Worm (Caenorhabditis elegans) whole organism, late embryonic: ENCODE data around the gene enri-2.

Experiments
- C08G9.2 ChIP-seq: sonication (generic microtip); optimal IDR thresholded peaks from 2 replicates; lab custom pipeline; 2016; ENCODE audit warnings: mild to moderate bottlenecking, missing genetic modification characterization, moderate library complexity, missing compliant biosample characterization
- T23F11.4 ChIP-seq: fragments of 200-800 bp; sonication (Bioruptor generic); optimal IDR thresholded peaks from 2 replicates; lab custom pipeline; 2018; ENCODE audit warnings: mild to moderate bottlenecking, missing genetic modification characterization, missing compliant biosample characterization
- Y22D7AL.16 ChIP-seq: sonication (generic microtip); optimal IDR thresholded peaks from 2 replicates; lab custom pipeline; 2016; ENCODE audit warnings: missing genetic modification characterization, missing compliant biosample characterization
- ama-1 ChIP-seq: fragments of 150-350 bp; optimal IDR thresholded peaks from 2 replicates; lab custom pipeline; 2014
- ceh-14 ChIP-seq: sonication (generic microtip); optimal IDR thresholded peaks from 2 replicates; lab custom pipeline; 2016; ENCODE audit warnings: missing genotype, missing genetic modification characterization, missing compliant biosample characterization
- ceh-18 ChIP-seq: sonication (generic microtip); optimal IDR thresholded peaks from 2 replicates; lab custom pipeline; 2016; ENCODE audit warnings: missing genetic modification characterization, missing compliant biosample characterization
- ceh-2 ChIP-seq: sonication (generic microtip); optimal IDR thresholded peaks from 2 replicates; lab custom pipeline; 2016; ENCODE audit warnings: missing genotype, missing genetic modification characterization, missing compliant biosample characterization
- ceh-31 ChIP-seq: sonication (generic microtip); optimal IDR thresholded peaks from 2 replicates; lab custom pipeline; 2016; ENCODE audit warnings: missing genetic modification characterization, missing compliant biosample characterization
- ceh-45 ChIP-seq: fragments of 200-800 bp; sonication (Bioruptor generic); IDR thresholded peaks from 2 replicates; pipeline ENCODE4 v1.3.6; 2022; ENCODE audit warnings: missing genetic modification reagents, missing genetic modification characterization, missing compliant biosample characterization
- ceh-48 ChIP-seq: sonication (generic microtip); optimal IDR thresholded peaks from 2 replicates; lab custom pipeline; 2016; ENCODE audit warnings: missing genetic modification characterization, inconsistent platforms, missing compliant biosample characterization
- ceh-6 ChIP-seq: fragments of 200-800 bp; sonication (Bioruptor generic); optimal IDR thresholded peaks from 2 replicates; lab custom pipeline; 2018; ENCODE audit warnings: mild to moderate bottlenecking, missing genetic modification characterization, missing compliant biosample characterization
- dmd-4 ChIP-seq: sonication (generic microtip); optimal IDR thresholded peaks from 2 replicates; lab custom pipeline; 2016; ENCODE audit warnings: borderline replicate concordance, missing genetic modification characterization, missing compliant biosample characterization
- dve-1 ChIP-seq: sonication (generic microtip); optimal IDR thresholded peaks from 2 replicates; lab custom pipeline; 2017; ENCODE audit warnings: antibody characterized with exemption, mild to moderate bottlenecking, missing genetic modification characterization, missing compliant biosample characterization
- elt-2 ChIP-seq: sonication (generic microtip); optimal IDR thresholded peaks from 2 replicates; lab custom pipeline; 2016; ENCODE audit warnings: missing genetic modification reagents, missing genetic modification characterization, missing compliant biosample characterization
- elt-4 ChIP-seq: sonication (generic microtip); optimal IDR thresholded peaks from 2 replicates; lab custom pipeline; 2016; ENCODE audit warnings: missing genetic modification characterization, missing compliant biosample characterization
- fkh-6 ChIP-seq: sonication (generic microtip); optimal IDR thresholded peaks from 2 replicates; lab custom pipeline; 2016; ENCODE audit warnings: missing genetic modification characterization, missing compliant biosample characterization
- hlh-30 ChIP-seq: sonication (generic microtip); optimal IDR thresholded peaks from 2 replicates; lab custom pipeline; 2017; ENCODE audit warnings: antibody characterized with exemption, missing genetic modification characterization, missing compliant biosample characterization; ENCODE audit not compliant: insufficient read depth
- hlh-6 ChIP-seq: sonication (generic microtip); optimal IDR thresholded peaks from 2 replicates; lab custom pipeline; 2016; ENCODE audit warnings: missing genotype, missing genetic modification characterization, missing compliant biosample characterization
- hlh-8 ChIP-seq: sonication (generic microtip); optimal IDR thresholded peaks from 2 replicates; lab custom pipeline; 2016; ENCODE audit warnings: missing genotype, missing genetic modification characterization, missing compliant biosample characterization
- lin-11 ChIP-seq: fragments of 200-800 bp; sonication (Bioruptor generic); optimal IDR thresholded peaks from 2 replicates; lab custom pipeline; 2018; ENCODE audit warnings: mild to moderate bottlenecking, missing genetic modification characterization, missing compliant biosample characterization
- nfya-1 ChIP-seq: sonication (generic microtip); optimal IDR thresholded peaks from 2 replicates; lab custom pipeline; 2017; ENCODE audit warnings: missing genetic modification characterization, mild to moderate bottlenecking, missing compliant biosample characterization, antibody characterized with exemption, moderate library complexity
- nhr-232 ChIP-seq: sonication (generic microtip); optimal IDR thresholded peaks from 2 replicates; lab custom pipeline; 2016; ENCODE audit warnings: missing genetic modification characterization, missing compliant biosample characterization
- pax-1 ChIP-seq: fragments of 150-350 bp; optimal IDR thresholded peaks from 2 replicates; lab custom pipeline; 2014; ENCODE audit warnings: missing biosample characterization, missing genetic modification characterization
- pha-2 ChIP-seq: sonication (generic microtip); optimal IDR thresholded peaks from 2 replicates; lab custom pipeline; 2017; ENCODE audit warnings: mild to moderate bottlenecking, missing genetic modification characterization, missing compliant biosample characterization
- pha-4 ChIP-seq: fragments of 150-350 bp; optimal IDR thresholded peaks from 2 replicates; lab custom pipeline; 2018; ENCODE audit warnings: missing biosample characterization, missing genetic modification reagents, missing genetic modification characterization
- pqm-1 ChIP-seq: sonication (generic microtip); optimal IDR thresholded peaks from 2 replicates; lab custom pipeline; 2016; ENCODE audit warnings: missing genetic modification characterization, missing compliant biosample characterization
- ref-2 ChIP-seq: sonication (generic microtip); optimal IDR thresholded peaks from 2 replicates; lab custom pipeline; 2016; ENCODE audit warnings: missing genetic modification characterization, missing compliant biosample characterization
- rnt-1 ChIP-seq: sonication (generic microtip); optimal IDR thresholded peaks from 2 replicates; lab custom pipeline; 2016; ENCODE audit warnings: missing genetic modification characterization, missing compliant biosample characterization
- sox-2 ChIP-seq: fragments of 200-800 bp; sonication (Bioruptor generic); IDR thresholded peaks from 2 replicates; pipeline ENCODE4 v1.3.6; 2022; ENCODE audit warnings: missing genetic modification reagents, missing genetic modification characterization, missing compliant biosample characterization
- sox-4 ChIP-seq: sonication (generic microtip); optimal IDR thresholded peaks from 2 replicates; lab custom pipeline; 2017; ENCODE audit warnings: mild to moderate bottlenecking, missing genetic modification characterization, inconsistent platforms, missing compliant biosample characterization
- tbx-2 ChIP-seq: sonication (generic microtip); optimal IDR thresholded peaks from 2 replicates; lab custom pipeline; 2016; ENCODE audit warnings: missing genetic modification characterization, missing compliant biosample characterization
- tbx-7 ChIP-seq: sonication (generic microtip); optimal IDR thresholded peaks from 2 replicates; lab custom pipeline; 2016; ENCODE audit warnings: missing genotype, missing genetic modification characterization, missing compliant biosample characterization
- unc-42 ChIP-seq: sonication (generic microtip); optimal IDR thresholded peaks from 2 replicates; lab custom pipeline; 2016; ENCODE audit warnings: missing genotype, missing genetic modification characterization, missing compliant biosample characterization
- unc-55 ChIP-seq: sonication (generic microtip); optimal IDR thresholded peaks from 2 replicates; lab custom pipeline; 2017; ENCODE audit warnings: missing biosample characterization, missing genetic modification reagents, missing genetic modification characterization
- zip-5 ChIP-seq: sonication (generic microtip); optimal IDR thresholded peaks from 2 replicates; lab custom pipeline; 2016; ENCODE audit warnings: missing genetic modification characterization, missing compliant biosample characterization

Gene enri-2

DNA sequence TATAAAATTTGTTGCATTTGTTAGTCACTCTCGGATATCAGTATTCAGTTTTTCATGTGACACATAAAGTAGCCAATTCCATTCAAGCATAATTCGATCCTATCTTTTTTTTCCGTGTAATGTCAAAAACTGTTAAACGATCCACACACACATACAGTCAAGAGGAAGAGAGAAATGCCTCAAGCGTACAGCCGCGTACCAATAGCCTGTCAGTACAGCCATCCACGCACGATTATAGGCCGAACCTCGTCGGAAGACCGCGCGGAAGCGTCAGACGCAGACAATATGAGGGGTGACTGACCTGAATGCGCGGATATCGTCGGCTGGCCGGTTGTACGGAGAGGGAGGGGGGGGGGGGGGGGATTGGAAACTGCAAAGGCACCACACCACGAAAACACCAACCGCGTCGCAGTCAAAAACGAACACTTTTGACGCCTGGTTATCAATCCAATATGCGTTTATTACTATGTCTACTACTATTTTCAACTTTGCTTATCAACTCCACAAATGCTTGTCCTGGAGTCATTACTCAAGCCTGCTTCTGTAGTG is 32.0 kb downstream of the enri-2 start, which contains the start of gene let-4:
TSS of gene let-4 (plus strand) at position 357 of the 549 bp plus-strand sequence.
- TF ChIP-seq nfya-1 (tag; lab: Kevin White, UChicago) (peak; percentile 23), sox-4 (tag; lab: Kevin White, UChicago) (no peak)

DNA sequence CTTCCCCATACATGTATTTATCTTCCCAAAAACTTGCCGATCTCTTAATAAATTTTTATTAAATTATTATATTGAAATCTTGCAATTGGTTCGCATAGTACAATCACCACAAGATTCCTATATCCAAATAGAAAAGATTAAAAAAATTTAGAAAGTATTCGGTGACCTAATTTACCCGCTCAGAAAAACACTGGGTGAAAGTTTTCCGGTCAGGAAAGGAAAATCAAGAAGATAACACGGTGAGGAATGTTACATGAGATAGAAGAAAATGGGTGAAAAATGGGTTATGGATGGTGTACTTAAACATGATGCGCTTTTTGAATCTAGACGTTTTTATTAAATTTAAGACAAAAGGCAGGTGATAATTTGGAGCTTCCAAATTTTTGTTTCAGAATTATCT is 35.2 kb downstream of the enri-2 start:
- TF ChIP-seq zip-5 = no peak
- TF ChIP-seq ceh-2 (tag; lab: Kevin White, UChicago) = no peak
- TF ChIP-seq Y22D7AL.16 (tag; lab: Kevin White, UChicago) = no peak
- TF ChIP-seq tbx-7 = no peak
- no peak for TF ChIP-seq nfya-1 (tag; lab: Kevin White, UChicago)

DNA sequence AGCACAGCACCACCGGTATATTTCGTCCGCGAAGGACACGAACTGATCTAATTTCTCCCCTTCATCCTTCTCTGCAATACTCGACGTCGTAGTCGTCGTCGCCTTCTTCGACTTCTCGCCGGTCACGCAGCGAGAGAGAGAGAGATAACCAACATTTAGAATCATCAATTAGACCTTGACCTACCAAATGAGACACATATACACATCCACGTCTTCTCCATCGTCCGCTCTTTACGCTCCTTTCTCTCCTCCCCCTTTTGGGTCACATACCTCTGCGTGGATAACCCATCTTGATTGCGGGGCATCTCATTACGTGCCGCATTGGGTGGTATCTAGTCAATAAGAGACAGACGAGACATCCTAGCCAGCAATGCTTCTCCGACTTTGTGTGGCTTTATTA is 35.8 kb downstream of the enri-2 start, which contains the start of gene sym-1:
TSS of gene sym-1 (plus strand) at position 194 of the 400 bp plus-strand sequence.
- no peak for TF ChIP-seq hlh-6 (tag; lab: Kevin White, UChicago)
- peak; percentile 56 for TF ChIP-seq ref-2
- TF ChIP-seq ama-1 (lab: Kevin White, UChicago) = no peak
- TF ChIP-seq ceh-2 (tag; lab: Kevin White, UChicago) = peak; percentile 14
- peak; percentile 45 for TF ChIP-seq rnt-1 (tag; lab: Kevin White, UChicago)
- TF ChIP-seq, all 69 proteins: peak for 3

DNA sequence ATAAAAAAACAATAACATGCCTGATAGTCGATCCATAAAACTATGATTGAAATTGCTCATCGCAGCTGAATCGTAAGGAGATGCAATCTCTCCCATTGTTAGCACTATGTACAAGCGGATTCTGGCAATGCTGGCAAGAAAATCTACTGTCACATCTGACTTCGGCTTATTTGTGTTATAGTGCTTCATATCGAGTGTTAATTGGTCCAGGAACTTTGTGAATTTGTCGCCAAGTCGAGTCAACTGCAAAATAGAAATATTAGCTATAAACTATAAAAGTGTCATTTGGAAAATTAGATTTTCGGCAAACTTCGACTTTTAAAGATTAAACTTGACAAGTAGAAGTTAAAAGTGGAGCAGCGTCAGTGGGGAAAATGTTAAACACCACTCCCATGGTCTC is 38.7 kb downstream of the enri-2 start:
- TF ChIP-seq rnt-1 (tag; lab: Kevin White, UChicago) (no peak), hlh-30 (tag; lab: Kevin White, UChicago) (no peak), hlh-6 (tag; lab: Kevin White, UChicago) (no peak)

DNA sequence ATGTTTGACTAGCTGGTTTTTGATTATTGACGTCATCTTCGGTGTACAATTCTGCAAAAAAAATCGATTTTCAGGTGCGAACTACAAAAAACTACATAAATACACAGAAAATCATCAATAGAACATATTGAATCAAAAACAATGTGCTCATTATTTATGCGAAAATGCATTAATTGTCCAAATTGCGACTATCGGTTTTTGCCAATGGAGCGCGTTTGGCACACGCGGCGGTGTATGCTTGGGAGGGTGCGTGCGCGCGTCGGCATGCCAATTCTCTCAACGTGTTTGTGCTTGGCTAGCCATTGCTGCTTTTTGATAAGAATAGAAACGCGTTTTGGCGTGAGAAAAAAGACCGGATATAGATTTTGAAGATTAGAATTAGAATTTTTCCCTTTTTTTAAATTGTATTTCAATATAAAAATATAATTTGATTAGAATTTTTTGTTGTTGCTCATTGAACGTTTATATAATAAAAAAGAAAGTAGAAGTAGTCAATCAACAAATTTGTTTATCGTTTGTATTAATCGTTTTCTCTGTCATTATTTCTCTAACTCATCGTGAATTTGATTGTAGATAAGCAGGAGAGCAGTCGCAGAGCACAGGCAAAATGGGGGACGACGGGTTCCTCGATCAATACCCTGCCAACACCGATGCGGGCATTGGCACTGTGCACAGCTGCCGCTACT is 43.6 kb downstream of the enri-2 start, which contains the start of the genes C44H4.4 and tap-1:
TSS of gene C44H4.4 (minus strand) at position 51 of the 686 bp plus-strand sequence.
TSS of gene tap-1 (plus strand) at position 574 of the 686 bp plus-strand sequence.
- TF ChIP-seq tbx-2 (tag; lab: Kevin White, UChicago) (no peak), ceh-14 (peak; percentile 40), T23F11.4 (GFP tag; lab: Kevin White, UChicago) (no peak), ceh-31 (peak; percentile 56), elt-2 (peak; percentile 30), nhr-232 (tag; lab: Kevin White, UChicago) (no peak), ceh-48 (tag; lab: Kevin White, UChicago) (peak; percentile 77), unc-42 (tag; lab: Kevin White, UChicago) (peak; percentile 87), nfya-1 (tag; lab: Kevin White, UChicago) (peak; percentile 29)
- TF ChIP-seq, all 69 proteins: peak for 6

DNA sequence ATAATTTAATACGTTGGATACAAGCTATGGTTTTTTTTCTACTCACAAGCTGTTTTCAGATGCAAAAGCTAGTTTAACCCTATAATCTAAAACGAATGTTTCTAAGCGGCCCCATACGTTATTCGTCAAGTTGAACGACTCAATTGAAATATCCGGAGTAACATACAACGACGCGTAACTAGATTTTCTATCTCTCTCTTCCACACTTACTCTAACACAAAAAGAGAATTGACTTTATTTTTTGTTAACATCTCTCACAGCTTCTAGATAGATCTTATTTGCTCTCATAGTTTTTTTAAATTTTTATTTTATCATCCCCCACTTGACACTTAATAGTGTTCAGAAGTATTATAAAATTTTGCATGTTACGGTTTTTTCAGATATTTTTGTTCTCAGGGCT is 47.6 kb downstream of the enri-2 start:
- peak; percentile 94 for TF ChIP-seq unc-42 (tag; lab: Kevin White, UChicago)
- no peak for TF ChIP-seq pha-4 (tag; lab: Kevin White, UChicago)

DNA sequence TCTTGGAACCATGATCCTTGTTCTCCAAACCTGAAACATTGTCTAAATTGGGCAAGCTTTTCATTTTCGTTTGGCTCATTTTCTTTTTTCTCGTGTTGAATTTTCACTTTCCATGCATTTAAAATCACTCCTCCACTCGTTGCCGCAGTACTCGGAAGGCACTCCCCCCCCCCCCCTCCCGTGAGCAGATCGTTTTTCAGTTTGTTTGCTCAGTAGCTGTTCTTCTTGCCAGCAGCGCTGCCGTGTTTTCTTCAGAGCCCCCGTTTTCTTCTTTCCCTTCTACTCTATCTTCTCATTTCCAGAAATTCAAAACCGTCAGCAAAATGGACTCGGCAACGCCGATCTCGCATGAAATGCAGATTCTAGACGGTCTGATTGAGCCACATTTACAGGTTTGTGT is 49.2 kb downstream of the enri-2 start, which contains the start of gene C44H4.8:
TSS of gene C44H4.8 (plus strand) at position 301 of the 400 bp plus-strand sequence.
- TF ChIP-seq fkh-6 (tag; lab: Kevin White, UChicago) (no peak), hlh-8 (tag; lab: Kevin White, UChicago) (no peak), elt-4 (tag; lab: Kevin White, UChicago) (no peak), ama-1 (lab: Kevin White, UChicago) (no peak), sox-2 (GFP tag; lab: Robert Waterston, UW) (no peak), ceh-6 (no peak), dmd-4 (tag; lab: Kevin White, UChicago) (no peak), lin-11 (tag; lab: Kevin White, UChicago) (no peak), unc-55 (GFP tag; lab: Kevin White, UChicago) (no peak), pha-2 (no peak), pqm-1 (tag; lab: Kevin White, UChicago) (no peak), nhr-232 (tag; lab: Kevin White, UChicago) (no peak), hlh-6 (tag; lab: Kevin White, UChicago) (no peak), ceh-18 (tag; lab: Kevin White, UChicago) (no peak), unc-42 (tag; lab: Kevin White, UChicago) (no peak), C08G9.2 (tag; lab: Kevin White, UChicago) (no peak), dve-1 (tag; lab: Kevin White, UChicago) (no peak), sox-4 (tag; lab: Kevin White, UChicago) (no peak), pax-1 (tag; lab: Kevin White, UChicago) (no peak), ceh-45 (GFP tag; lab: Robert Waterston, UW) (no peak)
